Worm (Caenorhabditis elegans) whole organism, early embryonic: ENCODE results near the gene F49C12.12.
"Not testable (repeated sequence)": the region's sequence is repeated elsewhere in the genome, so short reads cannot be mapped to it uniquely, and the experiment has no call there.

Source experiments
- ceh-13 ChIP-seq: fragments of 200-800 bp; sonication (Bioruptor generic); optimal IDR thresholded peaks from 2 replicates; lab custom pipeline; 2018; ENCODE audit warnings: mild to moderate bottlenecking, missing genetic modification characterization, missing compliant biosample characterization
- hmbx-1 ChIP-seq: sonication (generic microtip); optimal IDR thresholded peaks from 2 replicates; lab custom pipeline; 2016; ENCODE audit warnings: mild to moderate bottlenecking, missing genetic modification characterization, missing compliant biosample characterization
- hmg-4 ChIP-seq: fragments of 200-800 bp; sonication (Bioruptor generic); optimal IDR thresholded peaks from 2 replicates; lab custom pipeline; 2018; ENCODE audit warnings: mild to moderate bottlenecking, missing genetic modification characterization, missing compliant biosample characterization
- scrt-1 ChIP-seq: fragments of 200-800 bp; sonication (Bioruptor generic); IDR thresholded peaks from 2 replicates; pipeline ENCODE4 v1.3.6; 2022; ENCODE audit warnings: missing genetic modification characterization, missing compliant biosample characterization
- sea-1 ChIP-seq: fragments of 200-800 bp; sonication (Bioruptor generic); conservative IDR thresholded peaks from 2 replicates; pipeline ENCODE4 v1.3.6; 2022; ENCODE audit warnings: missing genetic modification characterization, missing compliant biosample characterization
- tra-4 ChIP-seq: sonication (generic microtip); optimal IDR thresholded peaks from 2 replicates; lab custom pipeline; 2017; ENCODE audit warnings: missing genetic modification characterization, missing compliant biosample characterization

The F49C12.12 gene

DNA sequence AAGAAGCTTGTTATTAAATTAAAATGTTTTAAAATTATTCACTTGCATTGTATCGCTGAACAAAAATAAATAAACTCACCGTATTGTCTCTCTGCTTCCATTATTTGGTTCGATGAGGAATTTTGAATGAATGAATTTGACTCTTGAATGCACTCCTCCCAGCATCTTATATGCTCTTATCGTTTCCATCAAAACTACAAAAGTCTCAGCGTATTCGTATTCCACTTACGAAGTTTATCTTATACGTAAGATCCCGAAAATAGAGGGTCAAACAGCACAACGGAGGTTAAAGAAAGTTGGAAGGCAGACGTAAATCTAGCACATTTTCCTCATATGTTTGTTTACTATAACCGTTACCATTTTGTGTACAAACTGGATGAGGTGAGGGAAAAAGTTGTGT, 34.6 kb downstream of the F49C12.12 start, which contains the start of gene nhr-267:
Gene nhr-267 (minus strand): TSS at position 101 of the 400 bp plus-strand sequence.
- not testable (repeated sequence) for TF ChIP-seq scrt-1; hmbx-1 (tag; lab: Kevin White, UChicago); hmg-4

DNA sequence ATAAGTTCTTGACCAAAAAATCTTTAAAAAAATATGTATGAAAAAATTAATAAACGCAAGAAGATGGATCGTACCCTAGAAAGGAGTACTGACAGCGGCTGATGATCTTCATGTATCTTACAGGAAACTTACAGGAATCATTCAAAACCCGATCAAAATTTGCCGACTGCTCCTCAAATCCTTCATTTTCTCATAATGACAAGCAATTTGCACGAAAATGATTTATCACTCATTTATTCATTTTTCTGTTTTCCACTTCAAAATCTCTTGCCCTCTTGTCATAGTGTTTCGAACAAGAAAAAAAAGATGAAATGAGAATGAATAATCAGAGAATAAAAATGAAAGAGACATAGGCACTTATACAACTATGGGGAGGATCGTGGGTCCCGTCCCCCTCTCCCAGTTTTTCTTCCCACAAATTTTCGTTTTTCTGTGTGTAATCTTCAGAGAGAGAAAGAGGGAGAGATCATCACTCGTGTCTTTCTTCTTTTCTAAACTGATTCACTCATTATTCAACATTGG, 46.8 kb downstream of the F49C12.12 start, which contains the start of gene nmy-3:
Gene nmy-3 (plus strand): TSS at position 472 of the 522 bp plus-strand sequence.
- TF ChIP-seq ceh-13 (GFP tag; lab: Kevin White, UChicago) (no peak), hmbx-1 (tag; lab: Kevin White, UChicago) (no peak), sea-1 (GFP tag; lab: Robert Waterston, UW) (no peak), tra-4 (no peak)
